Worm (Caenorhabditis elegans): ENCODE results near the gene Y75B7AL.2.

Gene Y75B7AL.2

ce11 chrV:1352321-1352720 lies 5.6 kb downstream of the Y75B7AL.2 start:
- TF ChIP-seq hmg-4 (GFP tag; optimal IDR thresholded peaks at IDR 0.05) (no peak), tra-4 (tag; optimal IDR thresholded peaks at IDR 0.05) (no peak), flt-1 (GFP tag; IDR thresholded peaks at IDR 0.05) (no peak), ets-7 (tag; optimal IDR thresholded peaks at IDR 0.05) (no peak), tbx-11 (GFP tag; IDR thresholded peaks at IDR 0.05) (no peak), hnd-1 (tag; optimal IDR thresholded peaks at IDR 0.05) (no peak)

ce11 chrV:1351826-1352225 lies 6.1 kb downstream of the Y75B7AL.2 start, which contains the start of gene glb-33:
Gene glb-33 (plus strand): TSS chrV:1352126.
- no peak for TF ChIP-seq hmg-4 (GFP tag; optimal IDR thresholded peaks at IDR 0.05)
- TF ChIP-seq flt-1 (GFP tag; IDR thresholded peaks at IDR 0.05) = no peak
- TF ChIP-seq ceh-36 (tag; optimal IDR thresholded peaks at IDR 0.05) = no peak

- TF ChIP-seq F13C5.2 (tag; optimal IDR thresholded peaks at IDR 0.05) = no peak
- no peak for TF ChIP-seq ceh-13 (GFP tag; optimal IDR thresholded peaks at IDR 0.05)
- TF ChIP-seq hmg-4 (GFP tag; optimal IDR thresholded peaks at IDR 0.05) = no peak
- no peak for TF ChIP-seq tra-4 (tag; optimal IDR thresholded peaks at IDR 0.05)
- TF ChIP-seq scrt-1 (GFP tag; IDR thresholded peaks at IDR 0.05) = no peak
- no peak for TF ChIP-seq ets-7 (tag; optimal IDR thresholded peaks at IDR 0.05)
- TF ChIP-seq hmbx-1 (tag; optimal IDR thresholded peaks at IDR 0.05) = no peak
- TF ChIP-seq flt-1 (GFP tag; IDR thresholded peaks at IDR 0.05) = no peak
- no peak for TF ChIP-seq aly-1 (tag; optimal IDR thresholded peaks at IDR 0.05)
- TF ChIP-seq sea-1 (GFP tag; conservative IDR thresholded peaks at IDR 0.05) = no peak
- no peak for TF ChIP-seq hnd-1 (tag; optimal IDR thresholded peaks at IDR 0.05)
- no peak for TF ChIP-seq ama-1 (optimal IDR thresholded peaks at IDR 0.05)
- no peak for TF ChIP-seq pes-1 (GFP tag; IDR thresholded peaks at IDR 0.05)
Measured at ce11 chrV:1349802-1350201, 8.1 kb downstream of the Y75B7AL.2 start.

ce11 chrV:1342712-1343111 lies 15.2 kb downstream of the Y75B7AL.2 start:
- TF ChIP-seq ceh-13 (GFP tag; optimal IDR thresholded peaks at IDR 0.05) (no peak), sea-1 (GFP tag; conservative IDR thresholded peaks at IDR 0.05) (no peak), scrt-1 (GFP tag; IDR thresholded peaks at IDR 0.05) (no peak), tbx-11 (GFP tag; IDR thresholded peaks at IDR 0.05) (no peak), aly-1 (tag; optimal IDR thresholded peaks at IDR 0.05) (no peak), hmg-4 (GFP tag; optimal IDR thresholded peaks at IDR 0.05) (no peak), hmbx-1 (tag; optimal IDR thresholded peaks at IDR 0.05) (no peak), F13C5.2 (tag; optimal IDR thresholded peaks at IDR 0.05) (no peak), ets-7 (tag; optimal IDR thresholded peaks at IDR 0.05) (no peak), tra-4 (tag; optimal IDR thresholded peaks at IDR 0.05) (no peak), tbx-37 (GFP tag; conservative IDR thresholded peaks at IDR 0.05) (no peak), B0310.2 (tag; optimal IDR thresholded peaks at IDR 0.05) (no peak), pes-1 (GFP tag; IDR thresholded peaks at IDR 0.05) (no peak)

ce11 chrV:1341276-1342050 lies 16.5 kb downstream of the Y75B7AL.2 start:
- TF ChIP-seq B0310.2 (tag; optimal IDR thresholded peaks at IDR 0.05) = no peak
- peak; percentile 92 for TF ChIP-seq ceh-36 (tag; optimal IDR thresholded peaks at IDR 0.05)

- TF ChIP-seq ceh-13 (GFP tag; optimal IDR thresholded peaks at IDR 0.05) (no peak), hmg-4 (GFP tag; optimal IDR thresholded peaks at IDR 0.05) (no peak), F13C5.2 (tag; optimal IDR thresholded peaks at IDR 0.05) (no peak), tbx-11 (GFP tag; IDR thresholded peaks at IDR 0.05) (no peak), ama-1 (optimal IDR thresholded peaks at IDR 0.05) (no peak), tbx-37 (GFP tag; conservative IDR thresholded peaks at IDR 0.05) (no peak), sea-1 (GFP tag; conservative IDR thresholded peaks at IDR 0.05) (no peak), ceh-36 (tag; optimal IDR thresholded peaks at IDR 0.05) (no peak), ets-7 (tag; optimal IDR thresholded peaks at IDR 0.05) (no peak)
Measured at ce11 chrV:1337701-1338100, 20.2 kb downstream of the Y75B7AL.2 start.

- TF ChIP-seq aly-1 (tag; optimal IDR thresholded peaks at IDR 0.05) = no peak
- TF ChIP-seq tbx-11 (GFP tag; IDR thresholded peaks at IDR 0.05) = no peak
- TF ChIP-seq ets-7 (tag; optimal IDR thresholded peaks at IDR 0.05) = no peak
- no peak for TF ChIP-seq flt-1 (GFP tag; IDR thresholded peaks at IDR 0.05)
- no peak for TF ChIP-seq hmg-4 (GFP tag; optimal IDR thresholded peaks at IDR 0.05)
- no peak for TF ChIP-seq hmbx-1 (tag; optimal IDR thresholded peaks at IDR 0.05)
- no peak for TF ChIP-seq B0310.2 (tag; optimal IDR thresholded peaks at IDR 0.05)
Measured at ce11 chrV:1335896-1336295, 22.1 kb downstream of the Y75B7AL.2 start.

- TF ChIP-seq ceh-13 (GFP tag; optimal IDR thresholded peaks at IDR 0.05) (no peak), tbx-37 (GFP tag; conservative IDR thresholded peaks at IDR 0.05) (no peak), ets-7 (tag; optimal IDR thresholded peaks at IDR 0.05) (no peak), ceh-36 (tag; optimal IDR thresholded peaks at IDR 0.05) (no peak)
Measured at ce11 chrV:1327317-1327716, 30.6 kb downstream of the Y75B7AL.2 start.

- TF ChIP-seq B0310.2 (tag; optimal IDR thresholded peaks at IDR 0.05) (no peak), hmg-4 (GFP tag; optimal IDR thresholded peaks at IDR 0.05) (no peak), ceh-13 (GFP tag; optimal IDR thresholded peaks at IDR 0.05) (no peak)
Measured at ce11 chrV:1326067-1326466, 31.9 kb downstream of the Y75B7AL.2 start.
